Worm (Caenorhabditis elegans) whole organism, L4/young adult: ENCODE results near the gene mnat-1.

ENCODE experiments used
- W03F9.2 ChIP-seq: fragments of 150-350 bp; optimal IDR thresholded peaks from 2 replicates; lab custom pipeline; 2014; ENCODE audit warnings: missing biosample characterization, missing genetic modification characterization
- dao-5 ChIP-seq: sonication (generic microtip); optimal IDR thresholded peaks from 2 replicates; lab custom pipeline; 2016; ENCODE audit warnings: missing genotype, missing genetic modification characterization, moderate library complexity, missing compliant biosample characterization

ce11 chrII:2450990-2451389, 27.5 kb downstream of the mnat-1 start:
- TF ChIP-seq dao-5 (tag; lab: Kevin White, UChicago) (no peak), W03F9.2 (tag; lab: Kevin White, UChicago) (peak; percentile 6)
